Worm (Caenorhabditis elegans) whole organism, late embryonic: ENCODE results near the gene B0222.5.
A peak's percentile ranks its signal among the peaks of the same experiment; 100 is the strongest.

Source experiments
- C08G9.2 ChIP-seq: sonication (generic microtip); optimal IDR thresholded peaks from 2 replicates; lab custom pipeline; 2016; ENCODE audit warnings: mild to moderate bottlenecking, missing genetic modification characterization, moderate library complexity, missing compliant biosample characterization
- K09A11.1 ChIP-seq: sonication (generic microtip); optimal IDR thresholded peaks from 2 replicates; lab custom pipeline; 2017; ENCODE audit warnings: antibody characterized with exemption, mild to moderate bottlenecking, missing genetic modification characterization, missing compliant biosample characterization; ENCODE audit not compliant: insufficient read depth
- ama-1 ChIP-seq: fragments of 150-350 bp; optimal IDR thresholded peaks from 2 replicates; lab custom pipeline; 2014
- ceh-19 ChIP-seq: fragments of 200-800 bp; sonication (Bioruptor generic); optimal IDR thresholded peaks from 2 replicates; lab custom pipeline; 2018; ENCODE audit warnings: mild to moderate bottlenecking, missing genetic modification characterization, missing compliant biosample characterization
- ceh-2 ChIP-seq: sonication (generic microtip); optimal IDR thresholded peaks from 2 replicates; lab custom pipeline; 2016; ENCODE audit warnings: missing genotype, missing genetic modification characterization, missing compliant biosample characterization
- ceh-31 ChIP-seq: sonication (generic microtip); optimal IDR thresholded peaks from 2 replicates; lab custom pipeline; 2016; ENCODE audit warnings: missing genetic modification characterization, missing compliant biosample characterization
- ceh-34 ChIP-seq: sonication (generic microtip); optimal IDR thresholded peaks from 2 replicates; lab custom pipeline; 2016; ENCODE audit warnings: mild to moderate bottlenecking, missing genetic modification characterization, missing compliant biosample characterization
- ceh-45 ChIP-seq: fragments of 200-800 bp; sonication (Bioruptor generic); IDR thresholded peaks from 2 replicates; pipeline ENCODE4 v1.3.6; 2022; ENCODE audit warnings: missing genetic modification reagents, missing genetic modification characterization, missing compliant biosample characterization
- ceh-48 ChIP-seq: sonication (generic microtip); optimal IDR thresholded peaks from 2 replicates; lab custom pipeline; 2016; ENCODE audit warnings: missing genetic modification characterization, inconsistent platforms, missing compliant biosample characterization
- ceh-6 ChIP-seq: fragments of 200-800 bp; sonication (Bioruptor generic); optimal IDR thresholded peaks from 2 replicates; lab custom pipeline; 2018; ENCODE audit warnings: mild to moderate bottlenecking, missing genetic modification characterization, missing compliant biosample characterization
- che-1 ChIP-seq: sonication (generic microtip); optimal IDR thresholded peaks from 2 replicates; lab custom pipeline; 2016; ENCODE audit warnings: mild to moderate bottlenecking, missing genetic modification characterization, missing compliant biosample characterization
- dmd-4 ChIP-seq: sonication (generic microtip); optimal IDR thresholded peaks from 2 replicates; lab custom pipeline; 2016; ENCODE audit warnings: borderline replicate concordance, missing genetic modification characterization, missing compliant biosample characterization
- elt-2 ChIP-seq: sonication (generic microtip); optimal IDR thresholded peaks from 2 replicates; lab custom pipeline; 2016; ENCODE audit warnings: missing genetic modification reagents, missing genetic modification characterization, missing compliant biosample characterization
- fax-1 ChIP-seq: sonication (generic microtip); optimal IDR thresholded peaks from 2 replicates; lab custom pipeline; 2016; ENCODE audit warnings: missing genotype, missing genetic modification characterization, missing compliant biosample characterization
- fkh-10 ChIP-seq: fragments of 150-350 bp; optimal IDR thresholded peaks from 2 replicates; lab custom pipeline; 2014; ENCODE audit warnings: missing biosample characterization, missing genetic modification reagents, missing genetic modification characterization
- gmeb-2 ChIP-seq: sonication (generic microtip); optimal IDR thresholded peaks from 2 replicates; lab custom pipeline; 2016; ENCODE audit warnings: missing genetic modification characterization, inconsistent platforms, missing compliant biosample characterization
- hlh-15 ChIP-seq: sonication (generic microtip); optimal IDR thresholded peaks from 2 replicates; lab custom pipeline; 2016; ENCODE audit warnings: missing genetic modification characterization, missing compliant biosample characterization
- hlh-6 ChIP-seq: sonication (generic microtip); optimal IDR thresholded peaks from 2 replicates; lab custom pipeline; 2016; ENCODE audit warnings: missing genotype, missing genetic modification characterization, missing compliant biosample characterization
- lim-6 ChIP-seq: sonication (generic microtip); optimal IDR thresholded peaks from 2 replicates; lab custom pipeline; 2016; ENCODE audit warnings: missing genetic modification characterization, missing compliant biosample characterization
- mec-3 ChIP-seq: sonication (generic microtip); optimal IDR thresholded peaks from 2 replicates; lab custom pipeline; 2016; ENCODE audit warnings: borderline replicate concordance, missing genetic modification characterization, missing compliant biosample characterization
- nfya-1 ChIP-seq: sonication (generic microtip); optimal IDR thresholded peaks from 2 replicates; lab custom pipeline; 2017; ENCODE audit warnings: missing genetic modification characterization, mild to moderate bottlenecking, missing compliant biosample characterization, antibody characterized with exemption, moderate library complexity
- odd-2 ChIP-seq: sonication (generic microtip); optimal IDR thresholded peaks from 2 replicates; lab custom pipeline; 2017; ENCODE audit warnings: antibody characterized with exemption, mild to moderate bottlenecking, missing genetic modification characterization, missing compliant biosample characterization
- pag-3 ChIP-seq: sonication (generic microtip); optimal IDR thresholded peaks from 2 replicates; lab custom pipeline; 2016; ENCODE audit warnings: missing compliant biosample characterization, missing genetic modification characterization, borderline replicate concordance
- pax-1 ChIP-seq: fragments of 150-350 bp; optimal IDR thresholded peaks from 2 replicates; lab custom pipeline; 2014; ENCODE audit warnings: missing biosample characterization, missing genetic modification characterization
- pha-2 ChIP-seq: sonication (generic microtip); optimal IDR thresholded peaks from 2 replicates; lab custom pipeline; 2017; ENCODE audit warnings: mild to moderate bottlenecking, missing genetic modification characterization, missing compliant biosample characterization
- pha-4 ChIP-seq: fragments of 150-350 bp; optimal IDR thresholded peaks from 2 replicates; lab custom pipeline; 2018; ENCODE audit warnings: missing biosample characterization, missing genetic modification reagents, missing genetic modification characterization
- pqm-1 ChIP-seq: sonication (generic microtip); optimal IDR thresholded peaks from 2 replicates; lab custom pipeline; 2016; ENCODE audit warnings: missing genetic modification characterization, missing compliant biosample characterization
- ref-2 ChIP-seq: sonication (generic microtip); optimal IDR thresholded peaks from 2 replicates; lab custom pipeline; 2016; ENCODE audit warnings: missing genetic modification characterization, missing compliant biosample characterization
- rnt-1 ChIP-seq: sonication (generic microtip); optimal IDR thresholded peaks from 2 replicates; lab custom pipeline; 2016; ENCODE audit warnings: missing genetic modification characterization, missing compliant biosample characterization
- sdc-2 ChIP-seq: sonication (generic microtip); optimal IDR thresholded peaks from 2 replicates; lab custom pipeline; 2016; ENCODE audit warnings: missing genotype, missing genetic modification characterization, missing compliant biosample characterization
- sox-4 ChIP-seq: sonication (generic microtip); optimal IDR thresholded peaks from 2 replicates; lab custom pipeline; 2017; ENCODE audit warnings: mild to moderate bottlenecking, missing genetic modification characterization, inconsistent platforms, missing compliant biosample characterization
- unc-3 ChIP-seq, 2 experiments: fragments of 200-800 bp in 1 of 2; sonication (Bioruptor generic) in 1 of 2; sonication (generic microtip) in 1 of 2; conservative IDR thresholded peaks in 1 of 2; optimal IDR thresholded peaks in 1 of 2; 2 replicates each; pipeline versions ENCODE4 v1.3.6 to Lab custom; 2016 to 2022; ENCODE audit warnings: missing compliant biosample characterization in 2 of 2, missing genetic modification characterization in 2 of 2, missing genetic modification reagents in 1 of 2
- unc-42 ChIP-seq: sonication (generic microtip); optimal IDR thresholded peaks from 2 replicates; lab custom pipeline; 2016; ENCODE audit warnings: missing genotype, missing genetic modification characterization, missing compliant biosample characterization
- ztf-16 ChIP-seq: sonication (generic microtip); optimal IDR thresholded peaks from 2 replicates; lab custom pipeline; 2017; ENCODE audit warnings: missing genetic modification characterization, missing compliant biosample characterization

The B0222.5 gene

ce11 chrV:9152339-9152738 lies 2.3 kb downstream of the B0222.5 start:
- no peak for TF ChIP-seq fax-1 (tag; lab: Kevin White, UChicago)
- TF ChIP-seq gmeb-2 (tag; lab: Kevin White, UChicago), result no peak
- no peak for TF ChIP-seq che-1
- TF ChIP-seq odd-2 (tag; lab: Kevin White, UChicago), result no peak
- TF ChIP-seq sdc-2 (tag; lab: Kevin White, UChicago), result no peak
- TF ChIP-seq fkh-10, result no peak
- no peak for TF ChIP-seq pag-3 (tag; lab: Kevin White, UChicago)
- no peak for TF ChIP-seq ceh-45 (GFP tag; lab: Robert Waterston, UW)
- no peak for TF ChIP-seq dmd-4 (tag; lab: Kevin White, UChicago)
- TF ChIP-seq K09A11.1 (tag; lab: Kevin White, UChicago), result no peak
- TF ChIP-seq ceh-31 (tag; lab: Kevin White, UChicago), result no peak
- no peak for TF ChIP-seq unc-42 (tag; lab: Kevin White, UChicago)
- no peak for TF ChIP-seq ama-1 (lab: Kevin White, UChicago)
- no peak for TF ChIP-seq ceh-19 (GFP tag; lab: Kevin White, UChicago)

- TF ChIP-seq ceh-2 (tag; lab: Kevin White, UChicago) (no peak), ceh-48 (tag; lab: Kevin White, UChicago) (no peak), pax-1 (tag; lab: Kevin White, UChicago) (no peak), C08G9.2 (tag; lab: Kevin White, UChicago) (no peak), ztf-16 (no peak), K09A11.1 (tag; lab: Kevin White, UChicago) (no peak)
Observed at ce11 chrV:9148151-9148550, 6.5 kb downstream of the B0222.5 start.

DNA sequence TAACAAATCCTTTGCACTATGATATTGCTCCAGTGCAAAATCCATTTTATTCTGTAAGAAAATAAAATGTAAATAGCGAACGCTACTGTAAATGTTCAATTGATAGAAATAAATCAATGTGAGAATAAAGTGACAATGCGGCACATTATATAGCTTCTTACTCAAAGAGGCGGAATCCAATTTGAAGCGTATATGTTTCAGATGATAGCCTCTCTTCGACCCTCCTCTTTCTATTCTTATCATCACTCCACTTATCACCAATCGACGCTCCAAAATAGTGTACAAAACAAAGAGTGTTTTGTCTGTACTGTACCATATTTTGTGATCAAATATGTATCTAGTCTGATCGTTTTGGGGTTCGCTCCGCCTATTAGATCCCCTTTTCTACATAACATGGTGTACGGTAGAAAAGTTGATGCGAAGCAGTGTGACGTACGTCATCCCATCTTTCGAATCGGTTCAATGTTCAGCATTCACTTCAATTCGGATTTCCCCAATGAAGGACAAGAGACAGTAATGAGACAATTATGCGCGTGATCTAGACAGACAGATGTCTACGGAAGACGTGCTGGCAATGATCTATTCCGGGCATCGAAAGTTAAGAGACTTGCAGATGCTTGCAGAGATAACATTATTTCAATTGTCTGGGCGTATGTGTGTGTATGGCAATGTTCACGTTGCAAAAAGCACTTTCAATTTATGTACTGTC lies 7.7 kb downstream of the B0222.5 start, which contains the start of gene spl-2:
Gene spl-2, minus strand, starts transcription at position 51 of the 709 bp plus-strand sequence.
- TF ChIP-seq hlh-6 (no peak), elt-2 (tag; lab: Kevin White, UChicago) (peak; percentile 22)

ce11 chrV:9146196-9146595 lies 8.5 kb downstream of the B0222.5 start:
- peak; percentile 19 for TF ChIP-seq elt-2 (tag; lab: Kevin White, UChicago)
- no peak for TF ChIP-seq ref-2
- TF ChIP-seq unc-3 (GFP tag; conservative IDR thresholded peaks at IDR 0.05; lab: Robert Waterston, UW), result no peak
- TF ChIP-seq unc-3 (tag; optimal IDR thresholded peaks at IDR 0.05; lab: Kevin White, UChicago), result no peak

DNA sequence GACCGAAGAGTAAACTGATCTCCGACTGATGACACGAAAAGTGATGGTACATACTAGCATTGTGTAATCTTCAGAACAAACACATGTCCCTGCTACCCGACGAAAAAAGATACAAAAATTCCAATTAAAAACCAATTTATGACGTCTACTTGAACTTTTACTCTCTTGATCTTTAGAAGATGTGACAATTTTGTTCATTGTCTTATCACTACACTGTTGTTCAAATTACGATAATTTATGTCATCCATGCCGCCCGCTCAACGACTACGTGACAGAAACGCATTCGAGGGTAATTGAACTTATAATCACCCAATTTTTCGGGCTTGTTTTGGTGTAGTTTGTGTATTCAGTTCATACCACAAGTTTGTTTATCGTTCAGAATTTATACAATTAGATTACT lies 10.8 kb downstream of the B0222.5 start:
- TF ChIP-seq nfya-1, result no peak
- no peak for TF ChIP-seq ceh-6 (GFP tag; lab: Kevin White, UChicago)
- no peak for TF ChIP-seq pqm-1
- TF ChIP-seq mec-3 (tag; lab: Kevin White, UChicago), result no peak
- TF ChIP-seq ceh-34 (tag; lab: Kevin White, UChicago), result no peak
- TF ChIP-seq pax-1 (tag; lab: Kevin White, UChicago), result no peak
- TF ChIP-seq ceh-19 (GFP tag; lab: Kevin White, UChicago), result no peak
- no peak for TF ChIP-seq ceh-2 (tag; lab: Kevin White, UChicago)
- TF ChIP-seq, all 69 proteins: peak for 0

ce11 chrV:9141297-9141696 lies 13.4 kb downstream of the B0222.5 start, which contains the start of gene pitr-3:
Gene pitr-3, minus strand, starts transcription at chrV:9141397.
- TF ChIP-seq sox-4 (tag; lab: Kevin White, UChicago) (no peak), lim-6 (tag; lab: Kevin White, UChicago) (no peak), ama-1 (lab: Kevin White, UChicago) (no peak), pha-2 (no peak), hlh-15 (tag; lab: Kevin White, UChicago) (no peak), pha-4 (tag; lab: Kevin White, UChicago) (no peak), pag-3 (tag; lab: Kevin White, UChicago) (no peak), gmeb-2 (tag; lab: Kevin White, UChicago) (no peak), rnt-1 (tag; lab: Kevin White, UChicago) (no peak)
